Worm (Caenorhabditis elegans) whole organism, L4 larva: ENCODE data around the gene T07A9.15.

Source experiments
- F10B5.3 ChIP-seq: sonication (generic microtip); optimal IDR thresholded peaks from 2 replicates; lab custom pipeline; 2016; ENCODE audit warnings: mild to moderate bottlenecking, missing genetic modification characterization, missing compliant biosample characterization
- F26F4.8 ChIP-seq: fragments of 200-800 bp; sonication (Bioruptor generic); conservative IDR thresholded peaks from 2 replicates; pipeline ENCODE4 v1.3.6; 2022; ENCODE audit warnings: missing genetic modification characterization, missing compliant biosample characterization
- F37D6.2 ChIP-seq: sonication (generic microtip); optimal IDR thresholded peaks from 2 replicates; lab custom pipeline; 2016; ENCODE audit warnings: mild to moderate bottlenecking, missing genetic modification characterization, missing compliant biosample characterization
- F49E8.2 ChIP-seq: sonication (generic microtip); optimal IDR thresholded peaks from 2 replicates; lab custom pipeline; 2016; ENCODE audit warnings: missing compliant biosample characterization, mild to moderate bottlenecking, missing genetic modification characterization, borderline replicate concordance
- R02D3.7 ChIP-seq: fragments of 150-350 bp; sonication (generic microtip); optimal IDR thresholded peaks from 3 replicates; lab custom pipeline; 2014; ENCODE audit warnings: missing biosample characterization, missing genetic modification characterization
- T20F7.1 ChIP-seq: fragments of 200-800 bp; sonication (Bioruptor generic); optimal IDR thresholded peaks from 2 replicates; lab custom pipeline; 2018; ENCODE audit warnings: mild to moderate bottlenecking, missing genetic modification characterization, missing compliant biosample characterization
- Y48G9A.11 ChIP-seq: fragments of 200-800 bp; sonication (Bioruptor generic); IDR thresholded peaks from 2 replicates; pipeline ENCODE4 v1.3.6; 2022; ENCODE audit warnings: missing genetic modification reagents, missing genetic modification characterization, missing compliant biosample characterization
- ZK337.2 ChIP-seq: fragments of 200-800 bp; sonication (Bioruptor generic); IDR thresholded peaks from 2 replicates; pipeline ENCODE4 v1.3.6; 2022; ENCODE audit warnings: missing genetic modification reagents, missing genetic modification characterization, missing compliant biosample characterization
- aly-2 ChIP-seq: sonication (generic microtip); optimal IDR thresholded peaks from 2 replicates; lab custom pipeline; 2018; ENCODE audit warnings: missing biosample characterization, missing genetic modification characterization
- arid-1 ChIP-seq: fragments of 200-800 bp; sonication (Bioruptor generic); conservative IDR thresholded peaks from 2 replicates; pipeline ENCODE4 v1.3.6; 2022; ENCODE audit warnings: missing genetic modification reagents, missing genetic modification characterization, missing compliant biosample characterization
- ceh-20 ChIP-seq: fragments of 200-800 bp; sonication (Bioruptor generic); IDR thresholded peaks from 2 replicates; pipeline ENCODE4 v1.3.6; 2022; ENCODE audit warnings: missing genetic modification reagents, missing genetic modification characterization, missing compliant biosample characterization
- ceh-28 ChIP-seq: fragments of 150-350 bp; optimal IDR thresholded peaks from 2 replicates; lab custom pipeline; 2014; ENCODE audit warnings: missing biosample characterization, missing genetic modification reagents, missing genetic modification characterization
- ceh-44 ChIP-seq: fragments of 200-800 bp; sonication (Bioruptor generic); IDR thresholded peaks from 2 replicates; pipeline ENCODE4 v1.3.6; 2022; ENCODE audit warnings: missing genetic modification reagents, missing genetic modification characterization, missing compliant biosample characterization
- ceh-62 ChIP-seq: sonication (generic microtip); optimal IDR thresholded peaks from 2 replicates; lab custom pipeline; 2017; ENCODE audit warnings: missing biosample characterization, missing genetic modification characterization
- cey-2 ChIP-seq: sonication (generic microtip); optimal IDR thresholded peaks from 3 replicates; lab custom pipeline; 2017; ENCODE audit warnings: missing genetic modification characterization, mild to moderate bottlenecking, missing compliant biosample characterization, antibody characterized with exemption, borderline replicate concordance; ENCODE audit not compliant: insufficient read depth
- daf-19 ChIP-seq: fragments of 200-800 bp; sonication (Bioruptor generic); conservative IDR thresholded peaks from 2 replicates; pipeline ENCODE4 v1.3.6; 2022; ENCODE audit warnings: missing genetic modification characterization, missing compliant biosample characterization
- daf-8 ChIP-seq: fragments of 200-800 bp; sonication (Bioruptor generic); IDR thresholded peaks from 2 replicates; pipeline ENCODE4 v1.3.6; 2022; ENCODE audit warnings: missing genetic modification characterization, missing compliant biosample characterization
- dmd-6 ChIP-seq: fragments of 200-800 bp; sonication (Bioruptor generic); IDR thresholded peaks from 2 replicates; pipeline ENCODE4 v1.3.6; 2022; ENCODE audit warnings: missing genetic modification reagents, missing genetic modification characterization, missing compliant biosample characterization
- dpl-1 ChIP-seq: fragments of 150-350 bp; optimal IDR thresholded peaks from 2 replicates; lab custom pipeline; 2014; ENCODE audit warnings: missing biosample characterization, missing genetic modification reagents, missing genetic modification characterization
- dve-1 ChIP-seq: sonication (generic microtip); optimal IDR thresholded peaks from 2 replicates; lab custom pipeline; 2017; ENCODE audit warnings: antibody characterized with exemption, mild to moderate bottlenecking, missing genetic modification characterization, missing compliant biosample characterization; ENCODE audit not compliant: insufficient read depth
- fos-1 ChIP-seq: fragments of 150-350 bp; optimal IDR thresholded peaks from 2 replicates; lab custom pipeline; 2014; ENCODE audit warnings: missing biosample characterization, missing genetic modification characterization
- hlh-11 ChIP-seq: fragments of 200-800 bp; sonication (Bioruptor generic); optimal IDR thresholded peaks from 2 replicates; lab custom pipeline; 2018; ENCODE audit warnings: mild to moderate bottlenecking, missing genetic modification characterization, missing compliant biosample characterization
- hlh-30 ChIP-seq: sonication (generic microtip); optimal IDR thresholded peaks from 2 replicates; lab custom pipeline; 2017; ENCODE audit warnings: antibody characterized with exemption, mild to moderate bottlenecking, missing genetic modification characterization, missing compliant biosample characterization; ENCODE audit not compliant: insufficient read depth
- hmg-1.1 ChIP-seq: fragments of 200-800 bp; sonication (Bioruptor generic); IDR thresholded peaks from 2 replicates; pipeline ENCODE4 v1.3.6; 2022; ENCODE audit warnings: missing genetic modification reagents, missing genetic modification characterization, missing compliant biosample characterization
- jun-1 ChIP-seq: fragments of 150-350 bp; optimal IDR thresholded peaks from 2 replicates; lab custom pipeline; 2014; ENCODE audit warnings: missing biosample characterization, missing genetic modification reagents, missing genetic modification characterization
- lin-1 ChIP-seq: fragments of 200-800 bp; sonication (Bioruptor generic); IDR thresholded peaks from 2 replicates; pipeline ENCODE4 v1.3.6; 2022; ENCODE audit warnings: missing genetic modification reagents, missing genetic modification characterization, missing compliant biosample characterization
- lin-29 ChIP-seq: fragments of 200-800 bp; sonication (Bioruptor generic); IDR thresholded peaks from 2 replicates; pipeline ENCODE4 v1.3.6; 2022; ENCODE audit warnings: missing genetic modification reagents, missing genetic modification characterization, missing compliant biosample characterization
- lin-39 ChIP-seq: fragments of 150-350 bp; optimal IDR thresholded peaks from 2 replicates; lab custom pipeline; 2014; ENCODE audit warnings: missing biosample characterization, missing genetic modification reagents, missing genetic modification characterization
- mdl-1 ChIP-seq, 2 experiments: fragments of 150-350 bp in 1 of 2; sonication (generic microtip) in 1 of 2; optimal IDR thresholded peaks; 2 replicates each; lab custom pipeline; 2014 to 2017; ENCODE audit warnings: missing biosample characterization in 2 of 2, missing genetic modification characterization in 2 of 2
- mxl-2 ChIP-seq: fragments of 200-800 bp; sonication (Bioruptor generic); conservative IDR thresholded peaks from 2 replicates; pipeline ENCODE4 v1.3.6; 2022; ENCODE audit warnings: missing genetic modification reagents, missing genetic modification characterization, missing compliant biosample characterization
- nhr-10 ChIP-seq: fragments of 150-350 bp; optimal IDR thresholded peaks from 2 replicates; lab custom pipeline; 2014; ENCODE audit warnings: missing biosample characterization, missing genetic modification characterization
- nhr-41 ChIP-seq: fragments of 200-800 bp; sonication (Bioruptor generic); IDR thresholded peaks from 2 replicates; pipeline ENCODE4 v1.3.6; 2022; ENCODE audit warnings: missing genetic modification reagents, missing genetic modification characterization, missing compliant biosample characterization
- nhr-42 ChIP-seq: fragments of 200-800 bp; sonication (Bioruptor generic); IDR thresholded peaks from 2 replicates; pipeline ENCODE4 v1.3.6; 2022; ENCODE audit warnings: missing genetic modification characterization, missing compliant biosample characterization
- nhr-48 ChIP-seq: sonication (generic microtip); optimal IDR thresholded peaks from 2 replicates; lab custom pipeline; 2016; ENCODE audit warnings: mild to moderate bottlenecking, missing genetic modification characterization, missing compliant biosample characterization
- nhr-6 ChIP-seq: fragments of 150-350 bp; optimal IDR thresholded peaks from 2 replicates; lab custom pipeline; 2014; ENCODE audit warnings: missing biosample characterization, missing genetic modification characterization
- nhr-76 ChIP-seq: fragments of 150-350 bp; optimal IDR thresholded peaks from 2 replicates; lab custom pipeline; 2014; ENCODE audit warnings: missing biosample characterization, missing genetic modification characterization
- nhr-77 ChIP-seq: fragments of 150-350 bp; optimal IDR thresholded peaks from 2 replicates; lab custom pipeline; 2014; ENCODE audit warnings: missing biosample characterization, missing genetic modification characterization
- pha-4 ChIP-seq, 2 experiments: fragments of 150-350 bp in 1 of 2; fragments of 200-800 bp in 1 of 2; sonication (Bioruptor generic) in 1 of 2; IDR thresholded peaks in 1 of 2; optimal IDR thresholded peaks in 1 of 2; 2 replicates each; pipeline versions ENCODE4 v1.3.6 to Lab custom; 2014 to 2022; ENCODE audit warnings: missing genetic modification characterization in 2 of 2, missing genetic modification reagents in 2 of 2, missing biosample characterization in 1 of 2, missing compliant biosample characterization in 1 of 2
- php-3 ChIP-seq: fragments of 200-800 bp; sonication (Bioruptor generic); IDR thresholded peaks from 2 replicates; pipeline ENCODE4 v1.3.6; 2022; ENCODE audit warnings: missing genetic modification reagents, missing genetic modification characterization, missing compliant biosample characterization
- rbr-2 ChIP-seq: sonication (generic microtip); optimal IDR thresholded peaks from 2 replicates; lab custom pipeline; 2016; ENCODE audit warnings: missing genotype, missing genetic modification characterization, missing compliant biosample characterization
- sdz-12 ChIP-seq: fragments of 200-800 bp; sonication (Bioruptor generic); optimal IDR thresholded peaks from 2 replicates; lab custom pipeline; 2018; ENCODE audit warnings: mild to moderate bottlenecking, missing genetic modification characterization, missing compliant biosample characterization
- set-16 ChIP-seq: fragments of 200-800 bp; sonication (Bioruptor generic); IDR thresholded peaks from 2 replicates; pipeline ENCODE4 v1.3.6; 2022; ENCODE audit warnings: missing genetic modification reagents, missing genetic modification characterization, missing compliant biosample characterization
- spr-1 ChIP-seq: sonication (generic microtip); optimal IDR thresholded peaks from 2 replicates; lab custom pipeline; 2016; ENCODE audit warnings: mild to moderate bottlenecking, missing genetic modification characterization, missing compliant biosample characterization
- tag-97 ChIP-seq: fragments of 200-800 bp; sonication (Bioruptor generic); IDR thresholded peaks from 2 replicates; pipeline ENCODE4 v1.3.6; 2022; ENCODE audit warnings: missing genetic modification characterization, missing compliant biosample characterization
- tra-1 ChIP-seq: fragments of 200-800 bp; sonication (Bioruptor generic); IDR thresholded peaks from 2 replicates; pipeline ENCODE4 v1.3.6; 2022; ENCODE audit warnings: missing genetic modification reagents, missing genetic modification characterization, missing compliant biosample characterization
- unc-130 ChIP-seq: sonication (generic microtip); optimal IDR thresholded peaks from 2 replicates; lab custom pipeline; 2016; ENCODE audit warnings: missing genetic modification reagents, missing genetic modification characterization, missing compliant biosample characterization
- vab-7 ChIP-seq: fragments of 200-800 bp; sonication (Bioruptor generic); IDR thresholded peaks from 2 replicates; pipeline ENCODE4 v1.3.6; 2022; ENCODE audit warnings: missing genetic modification reagents, missing genetic modification characterization, missing compliant biosample characterization
- zfp-2 ChIP-seq: sonication (generic microtip); optimal IDR thresholded peaks from 2 replicates; lab custom pipeline; 2016; ENCODE audit warnings: mild to moderate bottlenecking, missing genetic modification characterization, missing compliant biosample characterization
- zfp-3 ChIP-seq: fragments of 200-800 bp; sonication (Bioruptor generic); conservative IDR thresholded peaks from 2 replicates; pipeline ENCODE4 v1.3.6; 2022; ENCODE audit warnings: missing genetic modification reagents, missing genetic modification characterization, missing compliant biosample characterization
- zip-11 ChIP-seq: fragments of 200-800 bp; sonication (Bioruptor generic); IDR thresholded peaks from 2 replicates; pipeline ENCODE4 v1.3.6; 2022; ENCODE audit warnings: missing genetic modification characterization, missing compliant biosample characterization
- zip-2 ChIP-seq: fragments of 150-350 bp; optimal IDR thresholded peaks from 2 replicates; lab custom pipeline; 2014; ENCODE audit warnings: missing biosample characterization, missing genetic modification characterization
- ztf-11 ChIP-seq: fragments of 150-350 bp; optimal IDR thresholded peaks from 2 replicates; lab custom pipeline; 2014; ENCODE audit warnings: missing biosample characterization, missing genetic modification characterization

Gene T07A9.15

DNA sequence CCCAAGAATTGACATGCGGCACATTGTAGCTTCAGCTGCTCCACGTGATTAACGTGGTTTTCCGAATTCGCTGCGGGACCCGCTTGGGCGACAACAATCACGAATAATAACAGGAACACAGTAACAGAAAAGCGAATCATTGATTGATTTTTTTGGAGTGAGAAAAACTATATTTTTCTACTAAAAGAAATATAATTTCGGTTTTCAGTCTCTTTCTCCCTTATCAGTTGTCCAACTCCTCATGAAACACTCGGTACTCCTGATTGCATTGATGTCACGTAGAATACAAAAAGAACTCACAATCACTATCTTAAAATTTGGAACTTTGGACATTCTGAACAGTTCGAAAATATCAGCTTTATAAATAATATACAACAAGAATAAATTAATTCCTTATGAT lies 35.5 kb upstream of the T07A9.15 start, which contains the start of gene Y66H1A.5 (continued):
- TF ChIP-seq ceh-44 (GFP tag; lab: Robert Waterston, UW) (no peak), F49E8.2 (tag; lab: Kevin White, UChicago) (no peak), nhr-6 (no peak), hlh-11 (tag; lab: Kevin White, UChicago) (peak; percentile 29), ceh-20 (GFP tag; lab: Robert Waterston, UW) (no peak), nhr-10 (tag; lab: Kevin White, UChicago) (peak; percentile 41), spr-1 (tag; lab: Kevin White, UChicago) (no peak), arid-1 (GFP tag; lab: Robert Waterston, UW) (no peak), dve-1 (peak; percentile 66), Y48G9A.11 (no peak), zfp-2 (tag; lab: Kevin White, UChicago) (no peak), daf-8 (GFP tag; lab: Robert Waterston, UW) (no peak), lin-39 (tag; lab: Kevin White, UChicago) (no peak), mxl-2 (GFP tag; lab: Robert Waterston, UW) (no peak), unc-130 (GFP tag; lab: Kevin White, UChicago) (no peak), hlh-30 (tag; lab: Kevin White, UChicago) (peak; percentile 5), dmd-6 (GFP tag; lab: Robert Waterston, UW) (peak; percentile 31; the same call in 1 of the 2 replicates), nhr-48 (no peak), tag-97 (GFP tag; lab: Robert Waterston, UW) (no peak), nhr-77 (tag; lab: Kevin White, UChicago) (peak; percentile 89), F26F4.8 (GFP tag; lab: Robert Waterston, UW) (no peak), dpl-1 (GFP tag; lab: Kevin White, UChicago) (no peak), aly-2 (tag; lab: Kevin White, UChicago) (no peak), nhr-76 (tag; lab: Kevin White, UChicago) (no peak), zip-2 (tag; lab: Kevin White, UChicago) (no peak), hmg-1.1 (GFP tag; lab: Robert Waterston, UW) (no peak), zip-11 (no peak), sdz-12 (GFP tag; lab: Kevin White, UChicago) (no peak), rbr-2 (tag; lab: Kevin White, UChicago) (no peak), lin-29 (GFP tag; lab: Robert Waterston, UW) (no peak), pha-4 (GFP tag; IDR thresholded peaks at IDR 0.05; lab: Robert Waterston, UW) (no peak), pha-4 (tag; optimal IDR thresholded peaks at IDR 0.05; lab: Kevin White, UChicago) (no peak), ztf-11 (tag; lab: Kevin White, UChicago) (no peak), daf-19 (GFP tag; lab: Robert Waterston, UW) (no peak), php-3 (no peak), tra-1 (no peak), mdl-1 (tag; optimal IDR thresholded peaks at IDR 0.05; lab: Kevin White, UChicago) (no peak), R02D3.7 (no peak), ceh-28 (no peak), jun-1 (tag; lab: Kevin White, UChicago) (no peak), nhr-41 (GFP tag; lab: Robert Waterston, UW) (no peak), zfp-3 (no peak), ceh-62 (tag; lab: Kevin White, UChicago) (no peak), F10B5.3 (tag; lab: Kevin White, UChicago) (no peak), T20F7.1 (GFP tag; lab: Kevin White, UChicago) (no peak), fos-1 (no peak), cey-2 (tag; lab: Kevin White, UChicago) (no peak), ZK337.2 (GFP tag; lab: Robert Waterston, UW) (no peak), lin-1 (GFP tag; lab: Robert Waterston, UW) (no peak), vab-7 (GFP tag; lab: Robert Waterston, UW) (no peak), set-16 (GFP tag; lab: Robert Waterston, UW) (no peak), F37D6.2 (tag; lab: Kevin White, UChicago) (no peak), nhr-42 (GFP tag; lab: Robert Waterston, UW) (no peak)
